Fruit fly (Drosophila melanogaster): ENCODE data around the gene Adh.

DNA sequence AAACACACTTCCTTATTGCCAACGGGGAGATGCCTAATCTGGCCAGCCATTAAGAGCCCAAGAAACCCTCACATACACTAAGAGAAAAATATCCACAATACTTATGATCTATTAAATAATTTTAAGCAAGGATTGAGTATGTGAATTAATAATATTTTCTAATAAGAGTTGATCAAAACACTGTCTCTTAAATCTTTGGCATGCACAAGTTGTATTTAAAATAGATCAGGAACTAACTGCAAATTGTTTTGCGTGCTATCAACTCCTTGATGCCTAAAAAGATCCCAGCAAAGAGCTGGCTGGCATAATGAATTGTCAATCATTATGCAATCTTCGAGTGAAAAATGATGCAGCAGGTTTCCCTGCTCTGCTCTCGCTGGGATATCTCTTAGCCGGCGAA is 11.8 kb downstream of the Adh start:
- TF ChIP-seq CG8478 (optimal IDR thresholded peaks at IDR 0.05) (no peak), CTCF (optimal IDR thresholded peaks at IDR 0.05) (no peak)

Data from S2 (cell line).